Fruit fly (Drosophila melanogaster): ENCODE measurements around the gene Elp3.

Elp3 gene

DNA sequence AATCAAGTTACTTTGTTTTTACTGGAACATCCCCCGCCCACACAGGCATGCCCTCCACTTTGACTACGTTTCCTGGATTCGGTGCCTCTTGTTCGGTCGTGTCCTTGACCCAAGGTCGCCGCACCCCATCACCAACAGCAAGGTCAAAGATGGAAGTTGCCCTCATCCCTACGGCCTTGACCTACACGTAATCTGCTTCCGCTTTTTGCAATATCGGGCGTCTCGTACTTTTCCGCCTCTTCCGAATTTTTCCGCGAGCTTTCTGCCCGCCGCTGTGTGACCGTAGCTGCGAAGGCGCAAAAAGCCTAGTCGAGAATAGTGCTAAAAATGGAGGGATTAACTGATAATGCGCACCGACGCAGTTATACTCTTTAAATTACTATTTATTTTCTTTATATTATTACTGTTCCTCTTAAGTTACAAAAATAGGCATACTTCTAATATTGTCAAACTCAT is 12.0 kb downstream of the Elp3 start, which contains the start of gene Gs1l:
Gene Gs1l, minus strand, starts transcription at position 269 of the 456 bp plus-strand sequence.
- TF ChIP-seq Sp1 (GFP tag; optimal IDR thresholded peaks at IDR 0.05): peak; percentile 25
- peak; percentile 56 for TF ChIP-seq woc (GFP tag; optimal IDR thresholded peaks at IDR 0.05)
- TF ChIP-seq sage (GFP tag; optimal IDR thresholded peaks at IDR 0.05): no peak
- TF ChIP-seq foxo (GFP tag; optimal IDR thresholded peaks at IDR 0.05): no peak
- no peak for TF ChIP-seq rgr (GFP tag; optimal IDR thresholded peaks at IDR 0.05)
- TF ChIP-seq Rel (GFP tag; optimal IDR thresholded peaks at IDR 0.05): no peak
- peak; percentile 26 for TF ChIP-seq Rel (tag; optimal IDR thresholded peaks at IDR 0.05)
- no peak for TF ChIP-seq HLH106 (tag; optimal IDR thresholded peaks at IDR 0.05)
- no peak for TF ChIP-seq CG32264 (GFP tag; optimal IDR thresholded peaks at IDR 0.05)
- no peak for TF ChIP-seq jim (GFP tag; optimal IDR thresholded peaks at IDR 0.05)
- no peak for TF ChIP-seq brk (GFP tag; optimal IDR thresholded peaks at IDR 0.05)
- no peak for TF ChIP-seq N (GFP tag; optimal IDR thresholded peaks at IDR 0.05)
- TF ChIP-seq sv (GFP tag; optimal IDR thresholded peaks at IDR 0.05): no peak
- TF ChIP-seq lola (GFP tag; optimal IDR thresholded peaks at IDR 0.05): no peak
- no peak for TF ChIP-seq Vsx2 (GFP tag; optimal IDR thresholded peaks at IDR 0.05; ENCODE audit: partially characterized antibody)
- TF ChIP-seq Hr78 (GFP tag; optimal IDR thresholded peaks at IDR 0.05): no peak
- no peak for TF ChIP-seq Dif (GFP tag; optimal IDR thresholded peaks at IDR 0.05; ENCODE audit: partially characterized antibody)

DNA sequence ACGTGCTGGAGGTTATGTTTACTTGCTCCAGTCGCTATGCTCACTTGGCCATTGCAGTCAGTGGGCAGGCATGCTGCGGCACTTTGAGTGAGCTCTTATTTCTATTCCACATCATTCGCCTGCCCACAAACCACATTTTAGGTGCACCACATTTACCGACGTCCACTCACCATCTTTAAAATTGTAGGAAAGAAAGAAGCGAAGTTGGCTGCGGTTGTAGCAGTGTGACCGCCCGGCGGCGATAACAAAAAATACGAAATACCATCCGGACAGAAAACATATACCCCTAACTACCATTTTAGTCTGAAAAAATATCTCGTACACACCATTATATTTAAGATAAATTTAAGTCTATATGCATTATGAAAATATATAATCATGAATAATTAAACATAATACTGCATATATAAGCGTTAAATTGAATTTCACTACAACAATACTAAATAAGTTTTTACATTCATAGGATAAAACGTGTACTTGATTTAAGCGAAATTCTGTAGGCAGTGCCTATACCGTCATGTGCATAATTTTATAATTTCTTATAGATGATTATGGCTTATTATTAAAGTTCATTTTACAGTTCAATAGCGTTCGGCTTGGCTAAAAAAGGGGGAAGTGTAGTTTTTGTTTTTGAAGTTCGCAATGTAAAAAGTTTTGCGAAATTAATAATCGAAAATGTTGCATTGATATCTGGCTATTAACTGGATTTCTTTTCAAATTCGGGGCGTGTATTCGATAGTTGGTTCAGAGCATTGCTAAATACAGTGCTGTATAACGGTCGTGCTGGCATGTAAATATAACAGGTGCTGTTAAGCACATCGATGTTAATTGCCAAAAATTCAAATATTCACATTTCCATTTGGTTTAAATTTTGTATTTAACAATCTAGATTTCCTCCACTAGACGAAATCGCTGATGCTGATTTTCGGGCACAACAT is 13.9 kb downstream of the Elp3 start, which contains the start of gene RpL27A:
Gene RpL27A, minus strand, starts transcription at position 246 of the 938 bp plus-strand sequence.
- TF ChIP-seq Sp1 (GFP tag; optimal IDR thresholded peaks at IDR 0.05): peak; percentile 85
- TF ChIP-seq GATAd (GFP tag; optimal IDR thresholded peaks at IDR 0.05): no peak
- TF ChIP-seq dl (GFP tag; optimal IDR thresholded peaks at IDR 0.05; ENCODE audit: insufficient read depth in 1 of 2, partially characterized antibody in 2 of 2): no peak
- TF ChIP-seq woc (GFP tag; optimal IDR thresholded peaks at IDR 0.05): no peak
- peak; percentile 76 for TF ChIP-seq CG9705 (GFP tag; optimal IDR thresholded peaks at IDR 0.05)
- peak; percentile 69 for TF ChIP-seq br (GFP tag; optimal IDR thresholded peaks at IDR 0.05)
- TF ChIP-seq Mio (GFP tag; optimal IDR thresholded peaks at IDR 0.05): no peak
- TF ChIP-seq Hr78 (GFP tag; optimal IDR thresholded peaks at IDR 0.05): no peak
- TF ChIP-seq psq (GFP tag; optimal IDR thresholded peaks at IDR 0.05): peak; percentile 41
- TF ChIP-seq CG32264 (GFP tag; optimal IDR thresholded peaks at IDR 0.05): no peak
- peak; percentile 17 for TF ChIP-seq ey (GFP tag; optimal IDR thresholded peaks at IDR 0.05)
- peak; percentile 40 for TF ChIP-seq Myc (optimal IDR thresholded peaks at IDR 0.05)
- peak; percentile 87 for TF ChIP-seq rgr (GFP tag; optimal IDR thresholded peaks at IDR 0.05)
- TF ChIP-seq HLH106 (tag; optimal IDR thresholded peaks at IDR 0.05): peak; percentile 61
- TF ChIP-seq lola (GFP tag; optimal IDR thresholded peaks at IDR 0.05): no peak
- TF ChIP-seq Dfd (GFP tag; optimal IDR thresholded peaks at IDR 0.05): no peak
- peak; percentile 20 for TF ChIP-seq fru (GFP tag; optimal IDR thresholded peaks at IDR 0.05)
- TF ChIP-seq CrebA (GFP tag; optimal IDR thresholded peaks at IDR 0.05; ENCODE audit: borderline replicate concordance): no peak
- TF ChIP-seq foxo (GFP tag; optimal IDR thresholded peaks at IDR 0.05): peak in 1 of 2 experiments; percentile 67
- TF ChIP-seq Rel (GFP tag; optimal IDR thresholded peaks at IDR 0.05): no peak
- peak; percentile 57 for TF ChIP-seq Rel (tag; optimal IDR thresholded peaks at IDR 0.05)
- no peak for TF ChIP-seq sage (GFP tag; optimal IDR thresholded peaks at IDR 0.05)
- no peak for TF ChIP-seq usp (GFP tag; optimal IDR thresholded peaks at IDR 0.05)
- TF ChIP-seq h (GFP tag; optimal IDR thresholded peaks at IDR 0.05): peak; percentile 52
- no peak for TF ChIP-seq dsf (GFP tag; optimal IDR thresholded peaks at IDR 0.05; ENCODE audit: borderline replicate concordance)
- peak; percentile 78 for TF ChIP-seq N (GFP tag; optimal IDR thresholded peaks at IDR 0.05)
- no peak for TF ChIP-seq tai (GFP tag; optimal IDR thresholded peaks at IDR 0.05)
- TF ChIP-seq Abd-B (GFP tag; optimal IDR thresholded peaks at IDR 0.05): no peak
- no peak for TF ChIP-seq jim (GFP tag; optimal IDR thresholded peaks at IDR 0.05)
- peak; percentile 45 for TF ChIP-seq Dif (GFP tag; optimal IDR thresholded peaks at IDR 0.05; ENCODE audit: partially characterized antibody)
- no peak for TF ChIP-seq brk (GFP tag; optimal IDR thresholded peaks at IDR 0.05)
- TF ChIP-seq dmrt93B (GFP tag; optimal IDR thresholded peaks at IDR 0.05): peak; percentile 73
- TF ChIP-seq sv (GFP tag; optimal IDR thresholded peaks at IDR 0.05): peak; percentile 56
- peak; percentile 92 for TF ChIP-seq Hr83 (GFP tag; optimal IDR thresholded peaks at IDR 0.05; ENCODE audit: poor library complexity, severe bottlenecking)
- TF ChIP-seq pan (optimal IDR thresholded peaks at IDR 0.05): no peak
- no peak for TF ChIP-seq Jra (GFP tag; optimal IDR thresholded peaks at IDR 0.05)
- no peak for TF ChIP-seq Hnf4 (GFP tag; optimal IDR thresholded peaks at IDR 0.05)
- TF ChIP-seq Vsx2 (GFP tag; optimal IDR thresholded peaks at IDR 0.05; ENCODE audit: partially characterized antibody): no peak
- TF ChIP-seq OdsH (GFP tag; optimal IDR thresholded peaks at IDR 0.05): peak; percentile 19

All from whole organism, wandering third instar larva.